Worm (Caenorhabditis elegans): ENCODE data around the gene mstr-2.
A peak's percentile ranks its signal among the peaks of the same experiment; 100 is the strongest.

mstr-2 gene

DNA sequence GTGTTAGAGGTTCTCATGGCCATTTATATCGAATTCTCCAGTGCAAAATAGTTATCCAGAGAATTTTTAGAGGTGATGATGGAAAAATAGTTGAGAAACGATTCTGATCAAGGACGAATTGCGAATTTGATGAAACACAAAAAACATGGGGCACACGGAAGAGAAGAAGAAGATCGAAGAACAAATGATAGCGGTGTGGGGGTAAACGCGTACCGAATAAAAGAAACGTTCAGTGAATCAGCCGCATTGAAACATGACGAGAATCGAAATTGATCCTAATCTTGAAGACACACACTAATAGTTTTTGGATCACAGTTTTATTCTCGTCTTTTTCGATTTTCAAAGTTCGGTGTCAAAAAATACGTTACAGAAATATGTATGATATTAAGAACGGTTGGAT is 26.3 kb downstream of the mstr-2 start:
- TF ChIP-seq T22C8.4 (GFP tag; IDR thresholded peaks at IDR 0.05) (no peak), flt-1 (GFP tag; IDR thresholded peaks at IDR 0.05) (no peak), ztf-29 (GFP tag; IDR thresholded peaks at IDR 0.05) (no peak), cog-1 (tag; optimal IDR thresholded peaks at IDR 0.05) (no peak), klf-2 (GFP tag; conservative IDR thresholded peaks at IDR 0.05) (no peak), ztf-23 (GFP tag; IDR thresholded peaks at IDR 0.05) (no peak), tab-1 (GFP tag; IDR thresholded peaks at IDR 0.05) (no peak), med-1 (GFP tag; optimal IDR thresholded peaks at IDR 0.05; ENCODE audit: insufficient read depth) (no peak), ref-1 (GFP tag; conservative IDR thresholded peaks at IDR 0.05) (no peak)

DNA sequence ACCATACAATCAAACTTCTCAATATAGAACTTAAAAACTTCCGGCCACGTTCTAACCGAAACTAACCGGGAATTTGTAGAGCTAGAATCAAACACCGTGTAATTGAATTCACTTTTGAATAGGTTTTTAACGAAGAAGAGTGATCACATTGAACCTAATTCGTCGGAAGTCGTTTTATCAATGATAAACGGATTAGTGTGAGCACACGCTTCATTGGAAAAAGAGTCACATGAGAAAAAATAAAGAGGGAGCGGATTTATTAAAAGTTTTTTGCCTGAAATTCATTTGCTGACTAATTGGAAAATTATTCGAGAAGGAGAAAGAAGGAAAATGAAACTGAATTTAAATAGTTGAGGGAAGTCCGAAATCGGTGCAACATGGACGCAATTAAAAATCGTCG is 26.8 kb downstream of the mstr-2 start:
- TF ChIP-seq ztf-23 (GFP tag; IDR thresholded peaks at IDR 0.05) (no peak), ref-1 (GFP tag; conservative IDR thresholded peaks at IDR 0.05) (no peak), T22C8.4 (GFP tag; IDR thresholded peaks at IDR 0.05) (no peak), ztf-29 (GFP tag; IDR thresholded peaks at IDR 0.05) (no peak), cog-1 (tag; optimal IDR thresholded peaks at IDR 0.05) (no peak), tab-1 (GFP tag; IDR thresholded peaks at IDR 0.05) (no peak), med-1 (GFP tag; optimal IDR thresholded peaks at IDR 0.05; ENCODE audit: insufficient read depth) (no peak), klf-2 (GFP tag; conservative IDR thresholded peaks at IDR 0.05) (no peak), flt-1 (GFP tag; IDR thresholded peaks at IDR 0.05) (no peak)

DNA sequence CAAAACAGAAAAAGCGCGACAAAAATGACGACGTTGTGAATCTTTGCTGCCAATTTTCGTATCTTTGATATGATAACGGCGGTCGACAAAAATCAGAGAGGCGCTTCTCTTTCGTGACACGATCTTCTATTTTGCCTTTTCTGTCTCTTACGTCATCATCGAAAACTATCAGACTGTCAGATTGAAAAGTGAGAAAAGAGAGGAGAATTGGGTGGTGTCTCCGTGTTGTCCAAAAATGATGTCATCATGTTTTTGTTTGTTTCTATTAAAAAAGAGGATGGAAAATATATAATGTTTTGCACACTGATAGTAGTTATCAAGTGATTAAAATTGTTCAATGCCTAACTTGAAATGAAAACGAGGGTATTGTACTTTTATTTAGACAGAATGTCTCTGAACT is 27.2 kb downstream of the mstr-2 start:
- no peak for TF ChIP-seq tab-1 (GFP tag; IDR thresholded peaks at IDR 0.05)
- no peak for TF ChIP-seq ztf-23 (GFP tag; IDR thresholded peaks at IDR 0.05)
- no peak for TF ChIP-seq flt-1 (GFP tag; IDR thresholded peaks at IDR 0.05)
- no peak for TF ChIP-seq ref-1 (GFP tag; conservative IDR thresholded peaks at IDR 0.05)
- no peak for TF ChIP-seq cog-1 (tag; optimal IDR thresholded peaks at IDR 0.05)
- TF ChIP-seq med-1 (GFP tag; optimal IDR thresholded peaks at IDR 0.05; ENCODE audit: insufficient read depth), result no peak
- TF ChIP-seq ztf-29 (GFP tag; IDR thresholded peaks at IDR 0.05), result no peak
- TF ChIP-seq klf-2 (GFP tag; conservative IDR thresholded peaks at IDR 0.05), result no peak
- no peak for TF ChIP-seq T22C8.4 (GFP tag; IDR thresholded peaks at IDR 0.05)

- TF ChIP-seq ref-1 (GFP tag; conservative IDR thresholded peaks at IDR 0.05) (no peak), flt-1 (GFP tag; IDR thresholded peaks at IDR 0.05) (no peak), med-1 (GFP tag; optimal IDR thresholded peaks at IDR 0.05; ENCODE audit: insufficient read depth) (no peak), ztf-29 (GFP tag; IDR thresholded peaks at IDR 0.05) (no peak), cog-1 (tag; optimal IDR thresholded peaks at IDR 0.05) (no peak), klf-2 (GFP tag; conservative IDR thresholded peaks at IDR 0.05) (no peak), tab-1 (GFP tag; IDR thresholded peaks at IDR 0.05) (no peak), T22C8.4 (GFP tag; IDR thresholded peaks at IDR 0.05) (no peak), ztf-23 (GFP tag; IDR thresholded peaks at IDR 0.05) (no peak)
These were observed 30.0 kb downstream of the mstr-2 start, which contains the start of the genes C07G2.5 and atf-7 for ce11 chrIII:4498938-4499337. Gene C07G2.5 (minus strand): TSS chrIII:4499038. Gene atf-7 (minus strand): TSS chrIII:4499045.

ce11 chrIII:4502559-4503240 is 33.8 kb downstream of the mstr-2 start:
- peak; percentile 20; the same call in 1 of the 2 replicates for TF ChIP-seq ztf-29 (GFP tag; IDR thresholded peaks at IDR 0.05)
- TF ChIP-seq ztf-23 (GFP tag; IDR thresholded peaks at IDR 0.05), result no peak
- TF ChIP-seq cog-1 (tag; optimal IDR thresholded peaks at IDR 0.05), result peak; percentile 28
- peak; percentile 60 for TF ChIP-seq flt-1 (GFP tag; IDR thresholded peaks at IDR 0.05)
- TF ChIP-seq ref-1 (GFP tag; conservative IDR thresholded peaks at IDR 0.05), result no peak
- TF ChIP-seq klf-2 (GFP tag; conservative IDR thresholded peaks at IDR 0.05), result no peak

DNA sequence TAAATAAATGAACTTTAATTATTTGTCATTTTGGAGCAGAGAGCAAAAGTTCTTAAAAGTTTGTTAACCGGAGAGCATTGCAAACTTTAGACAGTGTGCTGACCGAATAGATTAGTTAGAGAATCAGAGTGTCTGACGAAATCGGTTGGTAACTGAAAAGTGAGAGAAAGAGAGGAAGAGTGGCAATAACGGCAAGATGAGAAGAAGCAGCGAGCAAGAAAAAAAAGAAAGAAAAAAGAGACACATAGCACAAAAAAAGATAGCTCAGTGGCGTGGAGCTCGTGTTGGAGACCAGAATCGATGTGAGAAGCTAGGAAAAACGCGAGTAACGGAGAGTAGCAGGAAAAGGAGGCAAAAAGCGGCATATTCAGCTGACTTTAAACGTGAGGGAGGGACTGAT is 35.4 kb downstream of the mstr-2 start:
- no peak for TF ChIP-seq klf-2 (GFP tag; conservative IDR thresholded peaks at IDR 0.05)
- TF ChIP-seq cog-1 (tag; optimal IDR thresholded peaks at IDR 0.05), result no peak
- TF ChIP-seq T22C8.4 (GFP tag; IDR thresholded peaks at IDR 0.05), result no peak
- no peak for TF ChIP-seq med-1 (GFP tag; optimal IDR thresholded peaks at IDR 0.05; ENCODE audit: insufficient read depth)
- TF ChIP-seq tab-1 (GFP tag; IDR thresholded peaks at IDR 0.05), result no peak
- no peak for TF ChIP-seq ztf-23 (GFP tag; IDR thresholded peaks at IDR 0.05)
- TF ChIP-seq ref-1 (GFP tag; conservative IDR thresholded peaks at IDR 0.05), result no peak

DNA sequence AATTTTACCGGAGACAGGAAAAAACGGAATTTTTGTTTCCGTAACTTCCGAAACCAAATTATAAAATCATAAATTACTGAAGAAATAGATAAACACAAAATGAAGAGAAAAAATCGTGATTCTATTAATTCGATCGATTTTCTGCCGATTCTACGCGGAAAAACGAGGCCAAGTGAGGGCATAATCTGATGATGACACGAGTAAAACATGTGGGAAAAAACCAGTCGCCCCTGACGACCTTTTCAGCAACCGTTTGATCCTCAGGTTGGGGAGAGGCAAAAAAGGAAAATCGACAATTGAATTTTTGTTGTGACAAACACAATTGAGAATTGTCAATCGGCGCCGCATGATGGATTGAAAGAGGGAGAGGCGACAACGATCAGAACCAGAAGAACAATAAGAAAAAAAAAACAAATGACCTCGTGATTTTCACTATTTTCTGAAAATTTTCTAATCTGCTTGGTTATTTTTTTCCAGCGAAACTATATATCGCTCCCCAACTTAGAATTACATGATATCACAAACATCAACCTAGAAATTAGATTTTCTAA is 36.1 kb downstream of the mstr-2 start:
- TF ChIP-seq tab-1 (GFP tag; IDR thresholded peaks at IDR 0.05) (no peak), ztf-23 (GFP tag; IDR thresholded peaks at IDR 0.05) (no peak), cog-1 (tag; optimal IDR thresholded peaks at IDR 0.05) (no peak), ztf-29 (GFP tag; IDR thresholded peaks at IDR 0.05) (no peak), med-1 (GFP tag; optimal IDR thresholded peaks at IDR 0.05; ENCODE audit: insufficient read depth) (no peak), klf-2 (GFP tag; conservative IDR thresholded peaks at IDR 0.05) (no peak), ref-1 (GFP tag; conservative IDR thresholded peaks at IDR 0.05) (no peak), flt-1 (GFP tag; IDR thresholded peaks at IDR 0.05) (no peak), T22C8.4 (GFP tag; IDR thresholded peaks at IDR 0.05) (no peak)

DNA sequence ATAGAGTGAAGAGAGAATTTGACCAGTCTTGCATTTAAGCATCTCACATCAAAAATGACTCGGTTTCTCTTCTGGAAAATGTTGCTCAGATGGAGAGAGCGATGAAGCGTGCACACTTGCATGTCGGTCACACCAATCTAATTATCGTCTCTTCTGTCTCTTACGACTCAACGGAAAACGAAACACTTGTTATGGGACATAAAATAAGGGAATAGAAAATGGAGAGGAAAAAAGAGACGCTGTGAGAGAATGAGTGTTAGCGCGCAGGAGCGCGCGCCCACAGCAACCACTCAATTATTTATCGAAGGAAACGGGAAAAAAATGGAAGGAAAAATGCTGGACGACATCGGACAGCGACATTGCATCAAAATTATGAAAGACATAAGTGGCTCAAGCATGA is 36.8 kb downstream of the mstr-2 start:
- TF ChIP-seq ztf-29 (GFP tag; IDR thresholded peaks at IDR 0.05) (no peak), flt-1 (GFP tag; IDR thresholded peaks at IDR 0.05) (no peak), med-1 (GFP tag; optimal IDR thresholded peaks at IDR 0.05; ENCODE audit: insufficient read depth) (no peak), klf-2 (GFP tag; conservative IDR thresholded peaks at IDR 0.05) (no peak), tab-1 (GFP tag; IDR thresholded peaks at IDR 0.05) (no peak), T22C8.4 (GFP tag; IDR thresholded peaks at IDR 0.05) (no peak), ref-1 (GFP tag; conservative IDR thresholded peaks at IDR 0.05) (no peak), cog-1 (tag; optimal IDR thresholded peaks at IDR 0.05) (no peak), ztf-23 (GFP tag; IDR thresholded peaks at IDR 0.05) (no peak)

- TF ChIP-seq klf-2 (GFP tag; conservative IDR thresholded peaks at IDR 0.05), result no peak
- TF ChIP-seq med-1 (GFP tag; optimal IDR thresholded peaks at IDR 0.05; ENCODE audit: insufficient read depth), result no peak
- TF ChIP-seq ref-1 (GFP tag; conservative IDR thresholded peaks at IDR 0.05), result no peak
- no peak for TF ChIP-seq ztf-29 (GFP tag; IDR thresholded peaks at IDR 0.05)
- no peak for TF ChIP-seq tab-1 (GFP tag; IDR thresholded peaks at IDR 0.05)
- TF ChIP-seq ztf-23 (GFP tag; IDR thresholded peaks at IDR 0.05), result no peak
- no peak for TF ChIP-seq T22C8.4 (GFP tag; IDR thresholded peaks at IDR 0.05)
- TF ChIP-seq flt-1 (GFP tag; IDR thresholded peaks at IDR 0.05), result no peak
- TF ChIP-seq cog-1 (tag; optimal IDR thresholded peaks at IDR 0.05), result no peak
These were observed 37.2 kb downstream of the mstr-2 start for ce11 chrIII:4506140-4506539.

Data from whole organism, midembryonic.